Worm (Caenorhabditis elegans) whole organism, midembryonic: ENCODE measurements around the gene C05E4.15.

Source experiments
- cog-1 ChIP-seq: sonication (generic microtip); optimal IDR thresholded peaks from 2 replicates; lab custom pipeline; 2016; ENCODE audit warnings: missing genetic modification characterization, missing compliant biosample characterization
- ref-1 ChIP-seq: fragments of 200-800 bp; sonication (Bioruptor generic); conservative IDR thresholded peaks from 2 replicates; pipeline ENCODE4 v1.3.6; 2022; ENCODE audit warnings: missing genetic modification reagents, missing genetic modification characterization, missing compliant biosample characterization

DNA sequence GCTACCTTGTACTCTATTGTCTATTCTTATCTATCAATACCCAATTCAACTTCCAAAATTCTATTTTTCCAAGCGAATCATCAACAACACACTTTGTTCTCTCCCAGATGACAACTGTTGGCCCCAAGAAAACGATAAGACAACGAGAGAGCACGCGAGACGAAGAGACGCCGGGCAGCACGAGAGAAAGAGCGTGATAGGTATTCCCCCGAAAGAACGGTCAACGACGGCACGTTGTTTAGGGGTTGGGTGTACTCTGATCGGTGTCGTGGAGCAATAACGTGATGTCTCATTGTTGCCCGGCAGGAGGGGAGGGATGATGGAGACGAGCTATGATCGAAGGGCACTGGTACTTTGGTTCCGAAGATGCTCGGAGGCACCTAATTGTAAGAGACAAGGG lies 29.8 kb downstream of the C05E4.15 start:
- TF ChIP-seq cog-1 (tag; lab: Kevin White, UChicago) (peak; percentile 50), ref-1 (GFP tag; lab: Robert Waterston, UW) (no peak)
